Worm (Caenorhabditis elegans) whole organism, L4/young adult: ENCODE data around the gene glc-4.

Experiments
- W03F9.2 ChIP-seq: fragments of 150-350 bp; optimal IDR thresholded peaks from 2 replicates; lab custom pipeline; 2014; ENCODE audit warnings: missing biosample characterization, missing genetic modification characterization
- dao-5 ChIP-seq: sonication (generic microtip); optimal IDR thresholded peaks from 2 replicates; lab custom pipeline; 2016; ENCODE audit warnings: missing genotype, missing genetic modification characterization, moderate library complexity, missing compliant biosample characterization
- him-1 ChIP-seq: sonication (generic microtip); optimal IDR thresholded peaks from 2 replicates; lab custom pipeline; 2016; ENCODE audit warnings: missing genotype, missing genetic modification reagents, missing genetic modification characterization, missing compliant biosample characterization

- TF ChIP-seq dao-5 = no peak
- TF ChIP-seq W03F9.2 (tag; lab: Kevin White, UChicago) = no peak
- TF ChIP-seq him-1 = no peak
Measured at ce11 chrII:7176108-7176507, 1.4 kb upstream of the glc-4 start.
